5 worm cellular contexts compared by ENCODE assay signal in the genomic region with DNA sequence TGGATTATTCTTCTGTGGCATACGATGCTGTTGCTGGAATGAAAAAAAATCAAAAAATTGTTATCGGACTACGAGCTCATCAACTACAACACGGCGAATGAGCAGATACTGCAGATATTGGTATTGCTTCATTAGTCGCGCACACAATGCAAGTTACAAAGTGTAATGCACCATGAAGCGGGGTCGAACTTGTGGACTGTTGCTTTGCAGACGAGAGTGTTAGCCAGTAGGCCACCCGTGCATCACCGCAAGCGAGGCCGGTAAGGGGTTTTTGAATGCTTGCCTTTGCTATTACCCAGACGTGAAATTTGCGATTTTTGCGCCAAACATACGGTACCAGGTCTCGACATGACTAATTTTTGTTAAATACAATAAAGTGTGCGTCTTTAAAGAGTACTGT.
TF ChIP-seq lines count a peak whose summit lies in the region.

No protein-coding gene starts in this region.

TF ChIP-seq in whole organism, L1 larva, 84 proteins besides CTCF, POLR2A, EP300 and RAD21 (continues in another document):
- TF ChIP-seq C04F5.9 (tag; optimal IDR thresholded peaks at IDR 0.05; lab: Kevin White, UChicago) (peak; percentile 25), fkh-10 (GFP tag; optimal IDR thresholded peaks at IDR 0.05; lab: Kevin White, UChicago) (no peak), pax-3 (tag; optimal IDR thresholded peaks at IDR 0.05; lab: Kevin White, UChicago) (no peak), jun-1 (tag; optimal IDR thresholded peaks at IDR 0.05; lab: Kevin White, UChicago) (peak; percentile 72), unc-130 (tag; optimal IDR thresholded peaks at IDR 0.05; lab: Kevin White, UChicago) (peak; percentile 5), sox-4 (tag; optimal IDR thresholded peaks at IDR 0.05; lab: Kevin White, UChicago) (no peak), nhr-12 (tag; optimal IDR thresholded peaks at IDR 0.05; lab: Kevin White, UChicago) (no peak), ama-1 (optimal IDR thresholded peaks at IDR 0.05; lab: Kevin White, UChicago) (peak; percentile 6), C34B4.2 (tag; optimal IDR thresholded peaks at IDR 0.05; lab: Kevin White, UChicago) (no peak), nhr-76 (tag; optimal IDR thresholded peaks at IDR 0.05; lab: Kevin White, UChicago) (peak; percentile 44), dpl-1 (GFP tag; optimal IDR thresholded peaks at IDR 0.05; lab: Kevin White, UChicago) (peak; percentile 8 to 59 (median 58)), pag-3 (tag; optimal IDR thresholded peaks at IDR 0.05; lab: Kevin White, UChicago; ENCODE audit: borderline replicate concordance, insufficient read depth) (no peak), ztf-4 (tag; optimal IDR thresholded peaks at IDR 0.05; lab: Kevin White, UChicago) (peak; percentile 2), pqm-1 (tag; optimal IDR thresholded peaks at IDR 0.05; lab: Kevin White, UChicago) (no peak), rnt-1 (tag; optimal IDR thresholded peaks at IDR 0.05; lab: Kevin White, UChicago) (peak; percentile 88), unc-30 (tag; optimal IDR thresholded peaks at IDR 0.05; lab: Kevin White, UChicago) (no peak), fkh-4 (tag; optimal IDR thresholded peaks at IDR 0.05; lab: Kevin White, UChicago; ENCODE audit: borderline replicate concordance) (no peak)

TF ChIP-seq in whole organism, L3 larva, 47 proteins besides CTCF, POLR2A, EP300 and RAD21 (continues in another document):
- peak; percentile 57 for TF ChIP-seq lin-15B (tag; optimal IDR thresholded peaks at IDR 0.05; lab: Kevin White, UChicago)
- no peak for TF ChIP-seq mml-1 (tag; optimal IDR thresholded peaks at IDR 0.05; lab: Kevin White, UChicago)
- TF ChIP-seq elt-2 (tag; optimal IDR thresholded peaks at IDR 0.05; lab: Kevin White, UChicago) = peak; percentile 57
- TF ChIP-seq ceh-28 (tag; optimal IDR thresholded peaks at IDR 0.05; lab: Kevin White, UChicago) = no peak
- peak; percentile 8 for TF ChIP-seq egl-5 (tag; optimal IDR thresholded peaks at IDR 0.05; lab: Kevin White, UChicago)
- TF ChIP-seq fkh-2 (tag; optimal IDR thresholded peaks at IDR 0.05; lab: Kevin White, UChicago) = no peak
- peak; percentile 77 for TF ChIP-seq lsy-12 (tag; optimal IDR thresholded peaks at IDR 0.05; lab: Kevin White, UChicago)
- TF ChIP-seq unc-62 (GFP tag; optimal IDR thresholded peaks at IDR 0.05; lab: Kevin White, UChicago) = no peak
- no peak for TF ChIP-seq sea-2 (GFP tag; optimal IDR thresholded peaks at IDR 0.05; lab: Kevin White, UChicago)
- no peak for TF ChIP-seq ceh-82 (tag; optimal IDR thresholded peaks at IDR 0.05; lab: Kevin White, UChicago)
- TF ChIP-seq pqm-1 (tag; optimal IDR thresholded peaks at IDR 0.05; lab: Kevin White, UChicago) = peak; percentile 0
- TF ChIP-seq ceh-9 (tag; optimal IDR thresholded peaks at IDR 0.05; lab: Kevin White, UChicago) = no peak
- no peak for TF ChIP-seq snpc-4 (tag; optimal IDR thresholded peaks at IDR 0.05; lab: Kevin White, UChicago)
- no peak for TF ChIP-seq fkh-10 (GFP tag; optimal IDR thresholded peaks at IDR 0.05; lab: Kevin White, UChicago)
- peak; percentile 50 for TF ChIP-seq nfya-1 (tag; optimal IDR thresholded peaks at IDR 0.05; lab: Kevin White, UChicago; ENCODE audit: insufficient read depth)
- TF ChIP-seq lin-39 (tag; optimal IDR thresholded peaks at IDR 0.05; lab: Kevin White, UChicago) = peak; percentile 76
- no peak for TF ChIP-seq fos-1 (tag; optimal IDR thresholded peaks at IDR 0.05; lab: Kevin White, UChicago)
- TF ChIP-seq nhr-43 (tag; optimal IDR thresholded peaks at IDR 0.05; lab: Kevin White, UChicago; ENCODE audit: poor library complexity, severe bottlenecking) = peak; percentile 86

TF ChIP-seq in whole organism, early embryonic, 17 proteins besides CTCF, POLR2A, EP300 and RAD21:
- TF ChIP-seq tbx-11 (GFP tag; IDR thresholded peaks at IDR 0.05; lab: Robert Waterston, UW) = peak; percentile 96
- peak; percentile 97 for TF ChIP-seq ceh-36 (tag; optimal IDR thresholded peaks at IDR 0.05; lab: Kevin White, UChicago)
- TF ChIP-seq scrt-1 (GFP tag; IDR thresholded peaks at IDR 0.05; lab: Robert Waterston, UW) = peak; percentile 98
- peak; percentile 96 for TF ChIP-seq B0310.2 (tag; optimal IDR thresholded peaks at IDR 0.05; lab: Kevin White, UChicago)
- peak; percentile 86 for TF ChIP-seq hnd-1 (tag; optimal IDR thresholded peaks at IDR 0.05; lab: Kevin White, UChicago)
- peak; percentile 99 for TF ChIP-seq hmg-4 (GFP tag; optimal IDR thresholded peaks at IDR 0.05; lab: Kevin White, UChicago)
- peak; percentile 97 for TF ChIP-seq F13C5.2 (tag; optimal IDR thresholded peaks at IDR 0.05; lab: Kevin White, UChicago)
- peak; percentile 94 for TF ChIP-seq tra-4 (tag; optimal IDR thresholded peaks at IDR 0.05; lab: Kevin White, UChicago)
- TF ChIP-seq tbx-37 (GFP tag; conservative IDR thresholded peaks at IDR 0.05; lab: Robert Waterston, UW) = peak; percentile 96
- TF ChIP-seq ceh-13 (GFP tag; optimal IDR thresholded peaks at IDR 0.05; lab: Kevin White, UChicago) = peak; percentile 91
- peak; percentile 98 for TF ChIP-seq flt-1 (GFP tag; IDR thresholded peaks at IDR 0.05; lab: Robert Waterston, UW)
- peak; percentile 91 for TF ChIP-seq hmbx-1 (tag; optimal IDR thresholded peaks at IDR 0.05; lab: Kevin White, UChicago)
- peak; percentile 97 for TF ChIP-seq sea-1 (GFP tag; conservative IDR thresholded peaks at IDR 0.05; lab: Robert Waterston, UW)
- peak; percentile 90 for TF ChIP-seq ets-7 (tag; optimal IDR thresholded peaks at IDR 0.05; lab: Kevin White, UChicago)
- TF ChIP-seq ama-1 (optimal IDR thresholded peaks at IDR 0.05; lab: Kevin White, UChicago) = no peak
- peak; percentile 97 for TF ChIP-seq pes-1 (GFP tag; IDR thresholded peaks at IDR 0.05; lab: Robert Waterston, UW)
- TF ChIP-seq aly-1 (tag; optimal IDR thresholded peaks at IDR 0.05; lab: Kevin White, UChicago) = peak; percentile 99

TF ChIP-seq in whole organism, midembryonic, 9 proteins besides CTCF, POLR2A, EP300 and RAD21:
- TF ChIP-seq cog-1 (tag; optimal IDR thresholded peaks at IDR 0.05; lab: Kevin White, UChicago) = peak; percentile 89
- peak; percentile 97 for TF ChIP-seq ztf-29 (GFP tag; IDR thresholded peaks at IDR 0.05; lab: Robert Waterston, UW)
- TF ChIP-seq ztf-23 (GFP tag; IDR thresholded peaks at IDR 0.05; lab: Robert Waterston, UW) = peak; percentile 95
- TF ChIP-seq klf-2 (GFP tag; conservative IDR thresholded peaks at IDR 0.05; lab: Robert Waterston, UW) = peak; percentile 85
- TF ChIP-seq med-1 (GFP tag; optimal IDR thresholded peaks at IDR 0.05; lab: Kevin White, UChicago; ENCODE audit: insufficient read depth) = peak; percentile 87
- peak; percentile 94 for TF ChIP-seq ref-1 (GFP tag; conservative IDR thresholded peaks at IDR 0.05; lab: Robert Waterston, UW)
- TF ChIP-seq T22C8.4 (GFP tag; IDR thresholded peaks at IDR 0.05; lab: Robert Waterston, UW) = peak; percentile 89
- peak; percentile 98 for TF ChIP-seq flt-1 (GFP tag; IDR thresholded peaks at IDR 0.05; lab: Robert Waterston, UW)
- peak; percentile 97 for TF ChIP-seq tab-1 (GFP tag; IDR thresholded peaks at IDR 0.05; lab: Robert Waterston, UW)
TF ChIP-seq in whole organism, midembryonic: peak in this region for 9.

TF ChIP-seq in whole organism, young adult, 124 proteins besides CTCF, POLR2A, EP300 and RAD21 (continues in another document):
- TF ChIP-seq ztf-26 (tag; optimal IDR thresholded peaks at IDR 0.05; lab: Kevin White, UChicago) = peak; percentile 77
- peak; percentile 96 for TF ChIP-seq lin-26 (GFP tag; IDR thresholded peaks at IDR 0.05; lab: Robert Waterston, UW)
- 0 out of 2 replicates have a peak, but pooled peaks have one; percentile 31 for TF ChIP-seq ztf-6 (GFP tag; IDR thresholded peaks at IDR 0.05; lab: Robert Waterston, UW)
- peak; percentile 87; the same call in 1 of the 2 replicates for TF ChIP-seq ceh-40 (GFP tag; IDR thresholded peaks at IDR 0.05; lab: Robert Waterston, UW)
- TF ChIP-seq nhr-120 (GFP tag; IDR thresholded peaks at IDR 0.05; lab: Robert Waterston, UW) = 0 out of 2 replicates have a peak, but pooled peaks have one; percentile 87
- TF ChIP-seq B0035.1 (tag; optimal IDR thresholded peaks at IDR 0.05; lab: Kevin White, UChicago) = peak; percentile 36
- no peak for TF ChIP-seq nfya-1 (tag; optimal IDR thresholded peaks at IDR 0.05; lab: Kevin White, UChicago; ENCODE audit: borderline replicate concordance, insufficient read depth)
- TF ChIP-seq F37B4.10 (GFP tag; IDR thresholded peaks at IDR 0.05; lab: Robert Waterston, UW) = 0 out of 2 replicates have a peak, but pooled peaks have one; percentile 71
- peak; percentile 91 for TF ChIP-seq F23B12.7 (tag; optimal IDR thresholded peaks at IDR 0.05; lab: Kevin White, UChicago; ENCODE audit: insufficient read depth)
- TF ChIP-seq cebp-2 (GFP tag; IDR thresholded peaks at IDR 0.05; lab: Robert Waterston, UW) = peak; percentile 91; the same call in 1 of the 2 replicates
- peak; percentile 47 for TF ChIP-seq ceh-91 (GFP tag; IDR thresholded peaks at IDR 0.05; lab: Robert Waterston, UW)
- peak; percentile 77 for TF ChIP-seq ztf-18 (tag; optimal IDR thresholded peaks at IDR 0.05; lab: Kevin White, UChicago)
- TF ChIP-seq dox-1 (GFP tag; IDR thresholded peaks at IDR 0.05; lab: Robert Waterston, UW) = peak; percentile 84
- peak; percentile 75 for TF ChIP-seq lin-54 (GFP tag; optimal IDR thresholded peaks at IDR 0.05; lab: Kevin White, UChicago)
- TF ChIP-seq rec-8 (tag; optimal IDR thresholded peaks at IDR 0.05; lab: Kevin White, UChicago) = peak; percentile 77 to 91
- TF ChIP-seq K11D2.4 (GFP tag; IDR thresholded peaks at IDR 0.05; lab: Robert Waterston, UW) = 0 out of 2 replicates have a peak, but pooled peaks have one; percentile 49
- peak; percentile 87 for TF ChIP-seq zim-3 (tag; optimal IDR thresholded peaks at IDR 0.05; lab: Kevin White, UChicago)
- TF ChIP-seq madf-6 (GFP tag; IDR thresholded peaks at IDR 0.05; lab: Robert Waterston, UW) = peak; percentile 77
- TF ChIP-seq Y95B8A.8 (GFP tag; IDR thresholded peaks at IDR 0.05; lab: Robert Waterston, UW) = peak; percentile 71; the same call in 1 of the 2 replicates
- TF ChIP-seq pbrm-1 (GFP tag; IDR thresholded peaks at IDR 0.05; lab: Robert Waterston, UW) = peak; percentile 85
- peak; percentile 86 for TF ChIP-seq ZK185.1 (tag; optimal IDR thresholded peaks at IDR 0.05; lab: Kevin White, UChicago; ENCODE audit: poor library complexity, severe bottlenecking)
- TF ChIP-seq Y56A3A.18 (GFP tag; IDR thresholded peaks at IDR 0.05; lab: Robert Waterston, UW) = peak; percentile 92
- TF ChIP-seq B0261.1 (tag; optimal IDR thresholded peaks at IDR 0.05; lab: Kevin White, UChicago) = peak; percentile 89
- peak; percentile 79; the same call in 1 of the 2 replicates for TF ChIP-seq egl-18 (GFP tag; IDR thresholded peaks at IDR 0.05; lab: Robert Waterston, UW)
- peak; percentile 74 for TF ChIP-seq ztf-3 (GFP tag; optimal IDR thresholded peaks at IDR 0.05; lab: Kevin White, UChicago)
- peak; percentile 78 for TF ChIP-seq dpff-1 (tag; optimal IDR thresholded peaks at IDR 0.05; lab: Kevin White, UChicago)
- TF ChIP-seq nhr-90 (tag; optimal IDR thresholded peaks at IDR 0.05; lab: Kevin White, UChicago) = peak; percentile 92
- peak; percentile 57 for TF ChIP-seq snpc-1.1 (tag; optimal IDR thresholded peaks at IDR 0.05; lab: Kevin White, UChicago; ENCODE audit: insufficient read depth)
- TF ChIP-seq let-607 (tag; optimal IDR thresholded peaks at IDR 0.05; lab: Kevin White, UChicago) = peak; percentile 50 to 70

Comparison
In these comparisons a context has a peak if more than half of its experiments do, and no peak if none do; other contexts are left out.
1. Of the 8 proteins assayed by ChIP-seq in both whole organism, young adult and whole organism, L1 larva: peak only in whole organism, young adult: none; only in whole organism, L1 larva: dpl-1 and efl-1; in both: ama-1, nhr-90, snpc-4 and unc-130; in neither: 1; mixed calls (peak in some experiments, not most) for 1.